Fruit fly (Drosophila melanogaster) whole organism, adult: Measurements from ENCODE around the gene CG17732.
A peak's percentile ranks its signal among the peaks of the same experiment; 100 is the strongest.

Experiments
- CG11617 ChIP-seq: fragments of 200-800 bp; sonication (Bioruptor generic); optimal IDR thresholded peaks from 2 replicates; lab custom pipeline; 2017; ENCODE audit warnings: mild to moderate bottlenecking, missing biosample characterization, missing genetic modification reagents, missing genetic modification characterization
- CG1620 ChIP-seq: fragments of 200-800 bp; sonication (Bioruptor generic); optimal IDR thresholded peaks from 2 replicates; lab custom pipeline; 2016; ENCODE audit warnings: missing biosample characterization, missing genetic modification characterization
- CG33017 ChIP-seq: fragments of 200-800 bp; sonication (Bioruptor generic); optimal IDR thresholded peaks from 2 replicates; lab custom pipeline; 2018; ENCODE audit warnings: missing biosample characterization, mild to moderate bottlenecking, missing genetic modification characterization, moderate library complexity
- CG5204 ChIP-seq: fragments of 200-800 bp; sonication (Bioruptor generic); optimal IDR thresholded peaks from 2 replicates; lab custom pipeline; 2016; ENCODE audit warnings: missing biosample characterization, missing genetic modification characterization
- CG7101 ChIP-seq: fragments of 200-800 bp; sonication (Bioruptor generic); optimal IDR thresholded peaks from 2 replicates; lab custom pipeline; 2018; ENCODE audit warnings: missing biosample characterization, mild to moderate bottlenecking, missing genetic modification characterization, moderate library complexity
- Hr96 ChIP-seq: fragments of 200-800 bp; sonication (Bioruptor generic); optimal IDR thresholded peaks from 2 replicates; lab custom pipeline; 2016; ENCODE audit warnings: missing biosample characterization, missing genetic modification characterization
- bab1 ChIP-seq: fragments of 200-800 bp; sonication (Bioruptor generic); optimal IDR thresholded peaks from 3 replicates; lab custom pipeline; 2019; ENCODE audit warnings: missing biosample characterization, mild to moderate bottlenecking, missing genetic modification characterization, moderate library complexity

- TF ChIP-seq CG7101 (tag; lab: Kevin White, UChicago) = no peak
- no peak for TF ChIP-seq CG33017 (tag; lab: Kevin White, UChicago)
- TF ChIP-seq CG1620 (GFP tag; lab: Kevin White, UChicago) = no peak
- TF ChIP-seq CG11617 (GFP tag; lab: Kevin White, UChicago) = no peak
- TF ChIP-seq CG5204 (GFP tag; lab: Kevin White, UChicago) = no peak
- TF ChIP-seq bab1 (GFP tag; lab: Kevin White, UChicago) = peak; percentile 27
- TF ChIP-seq Hr96 = no peak
Measured at dm6 chr3L:20028753-20029152, 47.3 kb downstream of the CG17732 start, which contains the start of gene Lamtor1.
